Worm (Caenorhabditis elegans) whole organism, L2 larva: ENCODE results near the gene pfd-5.
A peak's percentile ranks its signal among the peaks of the same experiment; 100 is the strongest.

Experiments used
- C34F6.9 ChIP-seq: fragments of 150-350 bp; optimal IDR thresholded peaks from 2 replicates; lab custom pipeline; 2014; ENCODE audit warnings: missing biosample characterization, missing genetic modification characterization
- F13H6.1 ChIP-seq: sonication (generic microtip); optimal IDR thresholded peaks from 2 replicates; lab custom pipeline; 2016; ENCODE audit warnings: missing genetic modification characterization, missing compliant biosample characterization
- Y55F3AM.14 ChIP-seq: fragments of 200-800 bp; sonication (Bioruptor generic); optimal IDR thresholded peaks from 2 replicates; lab custom pipeline; 2018; ENCODE audit warnings: mild to moderate bottlenecking, missing genetic modification characterization, missing compliant biosample characterization
- ZK546.5 ChIP-seq: sonication (generic microtip); optimal IDR thresholded peaks from 2 replicates; lab custom pipeline; 2017; ENCODE audit warnings: missing biosample characterization, missing genetic modification characterization
- aly-2 ChIP-seq: fragments of 150-350 bp; optimal IDR thresholded peaks from 2 replicates; lab custom pipeline; 2014; ENCODE audit warnings: missing biosample characterization, missing genetic modification characterization
- blmp-1 ChIP-seq: sonication (generic microtip); optimal IDR thresholded peaks from 2 replicates; lab custom pipeline; 2017; ENCODE audit warnings: missing genetic modification characterization, mild to moderate bottlenecking, missing compliant biosample characterization, antibody characterized with exemption, moderate library complexity; ENCODE audit not compliant: insufficient read depth
- ceh-16 ChIP-seq: fragments of 150-350 bp; optimal IDR thresholded peaks from 2 replicates; lab custom pipeline; 2014; ENCODE audit warnings: missing biosample characterization, missing genetic modification characterization
- ceh-82 ChIP-seq: fragments of 150-350 bp; optimal IDR thresholded peaks from 2 replicates; lab custom pipeline; 2014; ENCODE audit warnings: missing biosample characterization, missing genetic modification characterization
- crh-2 ChIP-seq: sonication (generic microtip); optimal IDR thresholded peaks from 2 replicates; lab custom pipeline; 2017; ENCODE audit warnings: missing biosample characterization, missing genetic modification characterization
- dmd-4 ChIP-seq: sonication (generic microtip); optimal IDR thresholded peaks from 2 replicates; lab custom pipeline; 2017; ENCODE audit warnings: missing biosample characterization, missing genetic modification characterization
- egl-27 ChIP-seq: sonication (generic microtip); optimal IDR thresholded peaks from 3 replicates; lab custom pipeline; 2017; ENCODE audit warnings: missing biosample characterization, missing genetic modification reagents, missing genetic modification characterization
- elt-1 ChIP-seq: fragments of 150-350 bp; optimal IDR thresholded peaks from 2 replicates; lab custom pipeline; 2014; ENCODE audit warnings: missing biosample characterization, missing genetic modification characterization
- elt-3 ChIP-seq: sonication (generic microtip); optimal IDR thresholded peaks from 2 replicates; lab custom pipeline; 2017; ENCODE audit warnings: missing biosample characterization, missing genetic modification characterization
- fos-1 ChIP-seq: fragments of 150-350 bp; optimal IDR thresholded peaks from 2 replicates; lab custom pipeline; 2014; ENCODE audit warnings: missing biosample characterization, missing genetic modification characterization
- gmeb-1 ChIP-seq: fragments of 150-350 bp; optimal IDR thresholded peaks from 2 replicates; lab custom pipeline; 2014; ENCODE audit warnings: missing biosample characterization, missing genetic modification characterization
- lin-11 ChIP-seq: fragments of 150-350 bp; sonication (generic microtip); optimal IDR thresholded peaks from 2 replicates; lab custom pipeline; 2014; ENCODE audit warnings: missing biosample characterization, missing genetic modification characterization, inconsistent platforms, mixed read lengths
- lin-13 ChIP-seq: fragments of 150-350 bp; optimal IDR thresholded peaks from 2 replicates; lab custom pipeline; 2014; ENCODE audit warnings: missing biosample characterization, missing genetic modification reagents, missing genetic modification characterization
- lin-39 ChIP-seq: fragments of 150-350 bp; optimal IDR thresholded peaks from 2 replicates; lab custom pipeline; 2014; ENCODE audit warnings: missing biosample characterization, missing genetic modification reagents, missing genetic modification characterization
- lsy-2 ChIP-seq, 2 experiments: fragments of 150-350 bp in 1 of 2; sonication (generic microtip) in 1 of 2; optimal IDR thresholded peaks; 2 replicates each; lab custom pipeline; 2014 to 2017; ENCODE audit warnings: missing biosample characterization in 2 of 2, missing genetic modification characterization in 2 of 2
- mab-5 ChIP-seq: fragments of 150-350 bp; optimal IDR thresholded peaks from 2 replicates; lab custom pipeline; 2014; ENCODE audit warnings: missing biosample characterization, missing genetic modification characterization
- mbf-1 ChIP-seq: sonication (generic microtip); optimal IDR thresholded peaks from 2 replicates; lab custom pipeline; 2017; ENCODE audit warnings: missing biosample characterization, missing genetic modification characterization
- mdl-1 ChIP-seq, 2 experiments: fragments of 150-350 bp in 1 of 2; sonication (generic microtip) in 1 of 2; optimal IDR thresholded peaks; 2 replicates each; lab custom pipeline; 2017; ENCODE audit warnings: missing biosample characterization in 2 of 2, missing genetic modification characterization in 2 of 2
- nhr-10 ChIP-seq: sonication (generic microtip); optimal IDR thresholded peaks from 2 replicates; lab custom pipeline; 2017; ENCODE audit warnings: missing biosample characterization, missing genetic modification characterization
- nhr-11 ChIP-seq: fragments of 150-350 bp; optimal IDR thresholded peaks from 2 replicates; lab custom pipeline; 2014; ENCODE audit warnings: missing biosample characterization, missing genetic modification characterization
- nhr-12 ChIP-seq: fragments of 150-350 bp; optimal IDR thresholded peaks from 2 replicates; lab custom pipeline; 2014; ENCODE audit warnings: missing biosample characterization, missing genetic modification characterization
- nhr-129 ChIP-seq: fragments of 150-350 bp; optimal IDR thresholded peaks from 2 replicates; lab custom pipeline; 2014; ENCODE audit warnings: missing biosample characterization, missing genetic modification characterization
- nhr-21 ChIP-seq: fragments of 150-350 bp; optimal IDR thresholded peaks from 2 replicates; lab custom pipeline; 2014; ENCODE audit warnings: missing biosample characterization, missing genetic modification characterization
- nhr-23 ChIP-seq: fragments of 150-350 bp; optimal IDR thresholded peaks from 2 replicates; lab custom pipeline; 2014; ENCODE audit warnings: missing biosample characterization, missing genetic modification reagents, missing genetic modification characterization
- nhr-237 ChIP-seq: fragments of 150-350 bp; optimal IDR thresholded peaks from 2 replicates; lab custom pipeline; 2014; ENCODE audit warnings: missing biosample characterization, missing genetic modification characterization
- nhr-25 ChIP-seq: fragments of 150-350 bp; sonication (generic microtip); optimal IDR thresholded peaks from 3 replicates; lab custom pipeline; 2014; ENCODE audit warnings: missing biosample characterization, missing genetic modification characterization
- nhr-6 ChIP-seq: fragments of 150-350 bp; optimal IDR thresholded peaks from 2 replicates; lab custom pipeline; 2014; ENCODE audit warnings: missing biosample characterization, missing genetic modification characterization
- nhr-77 ChIP-seq: fragments of 150-350 bp; optimal IDR thresholded peaks from 2 replicates; lab custom pipeline; 2014; ENCODE audit warnings: missing biosample characterization, missing genetic modification characterization
- peb-1 ChIP-seq: fragments of 150-350 bp; optimal IDR thresholded peaks from 2 replicates; lab custom pipeline; 2014; ENCODE audit warnings: missing biosample characterization, missing genetic modification characterization
- sem-4 ChIP-seq: fragments of 150-350 bp; optimal IDR thresholded peaks from 2 replicates; lab custom pipeline; 2014; ENCODE audit warnings: missing biosample characterization, missing genetic modification reagents, missing genetic modification characterization
- skn-1 ChIP-seq: sonication (generic microtip); optimal IDR thresholded peaks from 2 replicates; lab custom pipeline; 2017; ENCODE audit warnings: missing biosample characterization, missing genetic modification characterization
- sma-3 ChIP-seq: sonication (generic microtip); optimal IDR thresholded peaks from 2 replicates; lab custom pipeline; 2016; ENCODE audit warnings: missing genetic modification reagents, missing genetic modification characterization, missing compliant biosample characterization
- sma-9 ChIP-seq, 2 experiments: fragments of 150-350 bp in 1 of 2; sonication (generic microtip) in 1 of 2; optimal IDR thresholded peaks; 2 replicates each; lab custom pipeline; 2014 to 2016; ENCODE audit warnings: missing genetic modification characterization in 2 of 2, mild to moderate bottlenecking in 1 of 2, missing biosample characterization in 1 of 2, missing compliant biosample characterization in 1 of 2, missing genetic modification reagents in 1 of 2, moderate library complexity in 1 of 2
- snpc-4 ChIP-seq: fragments of 150-350 bp; optimal IDR thresholded peaks from 2 replicates; lab custom pipeline; 2014; ENCODE audit warnings: missing biosample characterization, missing genetic modification characterization
- unc-39 ChIP-seq: fragments of 150-350 bp; optimal IDR thresholded peaks from 2 replicates; lab custom pipeline; 2014; ENCODE audit warnings: missing biosample characterization, missing genetic modification characterization
- unc-55 ChIP-seq: fragments of 150-350 bp; sonication (generic microtip); optimal IDR thresholded peaks from 3 replicates; lab custom pipeline; 2014; ENCODE audit warnings: missing biosample characterization, missing genetic modification reagents, missing genetic modification characterization
- unc-62 ChIP-seq: fragments of 150-350 bp; optimal IDR thresholded peaks from 2 replicates; lab custom pipeline; 2014; ENCODE audit warnings: missing biosample characterization, missing genetic modification reagents, missing genetic modification characterization
- zag-1 ChIP-seq: fragments of 150-350 bp; optimal IDR thresholded peaks from 2 replicates; lab custom pipeline; 2014; ENCODE audit warnings: missing biosample characterization, missing genetic modification characterization
- ztf-1 ChIP-seq: fragments of 200-800 bp; sonication (Bioruptor generic); conservative IDR thresholded peaks from 2 replicates; pipeline ENCODE4 v1.3.6; 2022; ENCODE audit warnings: missing genetic modification characterization, missing compliant biosample characterization
- ztf-4 ChIP-seq: fragments of 150-350 bp; optimal IDR thresholded peaks from 2 replicates; lab custom pipeline; 2014; ENCODE audit warnings: missing biosample characterization, missing genetic modification characterization

Gene pfd-5

ce11 chrIII:7216924-7217521 lies 18.3 kb upstream of the pfd-5 start:
- no peak for TF ChIP-seq skn-1 (tag; lab: Kevin White, UChicago)
- TF ChIP-seq ceh-16 (tag; lab: Kevin White, UChicago), result no peak
- TF ChIP-seq lin-13 (GFP tag; lab: Kevin White, UChicago), result peak; percentile 54
- TF ChIP-seq nhr-6, result no peak
- TF ChIP-seq Y55F3AM.14 (GFP tag; lab: Kevin White, UChicago), result no peak
- no peak for TF ChIP-seq zag-1 (tag; lab: Kevin White, UChicago)
- no peak for TF ChIP-seq nhr-77 (tag; lab: Kevin White, UChicago)
- no peak for TF ChIP-seq nhr-10
- TF ChIP-seq gmeb-1 (tag; lab: Kevin White, UChicago), result no peak
- no peak for TF ChIP-seq mbf-1 (tag; lab: Kevin White, UChicago)
- peak; percentile 77 for TF ChIP-seq sma-9 (GFP tag; optimal IDR thresholded peaks at IDR 0.05; lab: Kevin White, UChicago)
- no peak for TF ChIP-seq sma-9 (tag; optimal IDR thresholded peaks at IDR 0.05; lab: Kevin White, UChicago)
- TF ChIP-seq F13H6.1 (tag; lab: Kevin White, UChicago), result peak; percentile 85
- TF ChIP-seq nhr-12 (tag; lab: Kevin White, UChicago), result no peak
- no peak for TF ChIP-seq sma-3
- TF ChIP-seq C34F6.9 (tag; lab: Kevin White, UChicago), result peak; percentile 66
- TF ChIP-seq unc-55 (GFP tag; lab: Kevin White, UChicago), result no peak
- TF ChIP-seq ceh-82 (tag; lab: Kevin White, UChicago), result no peak
- no peak for TF ChIP-seq aly-2 (tag; lab: Kevin White, UChicago)
- no peak for TF ChIP-seq mdl-1 (tag; optimal IDR thresholded peaks at IDR 0.05; lab: Kevin White, UChicago)
- no peak for TF ChIP-seq peb-1 (tag; lab: Kevin White, UChicago)
- peak in 1 of 2 experiments; percentile 68 for TF ChIP-seq lsy-2 (tag; optimal IDR thresholded peaks at IDR 0.05; lab: Kevin White, UChicago)
- no peak for TF ChIP-seq nhr-25 (tag; lab: Kevin White, UChicago)
- peak; percentile 84 for TF ChIP-seq nhr-129 (tag; lab: Kevin White, UChicago)
- TF ChIP-seq egl-27 (tag; lab: Kevin White, UChicago), result no peak
- no peak for TF ChIP-seq lin-11 (tag; lab: Kevin White, UChicago)
- TF ChIP-seq ztf-4 (tag; lab: Kevin White, UChicago), result peak; percentile 24
- TF ChIP-seq ZK546.5 (tag; lab: Kevin White, UChicago), result no peak
- no peak for TF ChIP-seq nhr-11 (tag; lab: Kevin White, UChicago)
- peak; percentile 37 for TF ChIP-seq unc-62 (GFP tag; lab: Kevin White, UChicago)
- TF ChIP-seq lin-39 (tag; lab: Kevin White, UChicago), result no peak
- no peak for TF ChIP-seq blmp-1 (tag; lab: Kevin White, UChicago)
- peak; percentile 54 for TF ChIP-seq sem-4 (tag; lab: Kevin White, UChicago)
- TF ChIP-seq crh-2 (tag; lab: Kevin White, UChicago), result no peak
- TF ChIP-seq nhr-21, result no peak
- TF ChIP-seq mab-5 (tag; lab: Kevin White, UChicago), result peak; percentile 70
- no peak for TF ChIP-seq nhr-237 (tag; lab: Kevin White, UChicago)
- TF ChIP-seq nhr-23, result no peak
- TF ChIP-seq ztf-1 (GFP tag; lab: Robert Waterston, UW), result no peak
- TF ChIP-seq fos-1 (tag; lab: Kevin White, UChicago), result no peak
- no peak for TF ChIP-seq dmd-4 (tag; lab: Kevin White, UChicago)
- no peak for TF ChIP-seq unc-39 (tag; lab: Kevin White, UChicago)
- TF ChIP-seq elt-3, result no peak

ce11 chrIII:7216226-7216625 lies 17.5 kb upstream of the pfd-5 start, which contains the start of gene R151.1:
Gene R151.1 (plus strand): TSS chrIII:7216526.
- no peak for TF ChIP-seq nhr-129 (tag; lab: Kevin White, UChicago)
- no peak for TF ChIP-seq mbf-1 (tag; lab: Kevin White, UChicago)
- TF ChIP-seq ztf-1 (GFP tag; lab: Robert Waterston, UW), result no peak
- TF ChIP-seq C34F6.9 (tag; lab: Kevin White, UChicago), result no peak
- TF ChIP-seq snpc-4 (tag; lab: Kevin White, UChicago), result no peak
- TF ChIP-seq nhr-21, result no peak
- TF ChIP-seq ztf-4 (tag; lab: Kevin White, UChicago), result no peak
- no peak for TF ChIP-seq elt-1 (tag; lab: Kevin White, UChicago)
- no peak for TF ChIP-seq aly-2 (tag; lab: Kevin White, UChicago)
- no peak for TF ChIP-seq crh-2 (tag; lab: Kevin White, UChicago)
- TF ChIP-seq sma-3, result no peak
- no peak for TF ChIP-seq nhr-12 (tag; lab: Kevin White, UChicago)
- TF ChIP-seq ceh-16 (tag; lab: Kevin White, UChicago), result no peak
